Fruit fly (Drosophila melanogaster): ENCODE measurements around the gene mira.

mira gene

dm6 chr3R:19908863-19909343 is 26.0 kb downstream of the mira start:
- TF ChIP-seq mirr (GFP tag; optimal IDR thresholded peaks at IDR 0.05): peak; percentile 10
- TF ChIP-seq pfk (GFP tag; optimal IDR thresholded peaks at IDR 0.05): no peak
- TF ChIP-seq CHES-1-like (GFP tag; optimal IDR thresholded peaks at IDR 0.05): peak; percentile 67
- TF ChIP-seq Rfx (GFP tag; IDR thresholded peaks at IDR 0.05): peak; percentile 93
- TF ChIP-seq CG11723 (GFP tag; optimal IDR thresholded peaks at IDR 0.05): peak; percentile 38
- peak; percentile 37 for TF ChIP-seq CG13624 (GFP tag; optimal IDR thresholded peaks at IDR 0.05)
- TF ChIP-seq ERR (GFP tag; optimal IDR thresholded peaks at IDR 0.05): peak; percentile 14
- peak; percentile 86 for TF ChIP-seq stc (GFP tag; IDR thresholded peaks at IDR 0.05)
- TF ChIP-seq Taf1 (GFP tag; IDR thresholded peaks at IDR 0.05): peak; percentile 59
- peak; percentile 56 for TF ChIP-seq CG8359 (GFP tag; optimal IDR thresholded peaks at IDR 0.05; ENCODE audit: borderline replicate concordance)
- TF ChIP-seq Lim3 (GFP tag; IDR thresholded peaks at IDR 0.05): peak; percentile 66
- peak; percentile 56 for TF ChIP-seq croc (GFP tag; conservative IDR thresholded peaks at IDR 0.05)
- peak; percentile 78 for TF ChIP-seq CG8944 (GFP tag; optimal IDR thresholded peaks at IDR 0.05)
- peak; percentile 27; the same call in 1 of the 2 replicates for TF ChIP-seq sens-2 (GFP tag; IDR thresholded peaks at IDR 0.05)
- peak; percentile 71 for TF ChIP-seq CrebB (tag; optimal IDR thresholded peaks at IDR 0.05)
- peak in 1 of 2 experiments; percentile 16 for TF ChIP-seq Hr78 (GFP tag; optimal IDR thresholded peaks at IDR 0.05)
- TF ChIP-seq CG31224 (GFP tag; IDR thresholded peaks at IDR 0.05): peak; percentile 79
- peak; percentile 81 for TF ChIP-seq CG8089 (GFP tag; optimal IDR thresholded peaks at IDR 0.05)
- TF ChIP-seq CG4424 (GFP tag; optimal IDR thresholded peaks at IDR 0.05): peak; percentile 82
- peak; percentile 79 for TF ChIP-seq ranshi (GFP tag; IDR thresholded peaks at IDR 0.05)
- TF ChIP-seq phol (tag; optimal IDR thresholded peaks at IDR 0.05): peak; percentile 76
- peak; percentile 91 for TF ChIP-seq CG32532 (GFP tag; IDR thresholded peaks at IDR 0.05)
- TF ChIP-seq ems (GFP tag; optimal IDR thresholded peaks at IDR 0.05): peak; percentile 76
- TF ChIP-seq CG12071 (GFP tag; optimal IDR thresholded peaks at IDR 0.05): peak; percentile 87
- TF ChIP-seq HHEX (GFP tag; optimal IDR thresholded peaks at IDR 0.05): peak; percentile 78
- TF ChIP-seq ci (GFP tag; IDR thresholded peaks at IDR 0.05): peak; percentile 95
- peak; percentile 70 for TF ChIP-seq pb (GFP tag; optimal IDR thresholded peaks at IDR 0.05)
- peak; percentile 28 for TF ChIP-seq tup (GFP tag; optimal IDR thresholded peaks at IDR 0.05)
- peak; percentile 78 for TF ChIP-seq CG10979 (tag; optimal IDR thresholded peaks at IDR 0.05)
- peak; percentile 38 for TF ChIP-seq Nf-YB (GFP tag; optimal IDR thresholded peaks at IDR 0.05)
- peak; percentile 87 for TF ChIP-seq gro (GFP tag; optimal IDR thresholded peaks at IDR 0.05)
- TF ChIP-seq pnt (GFP tag; optimal IDR thresholded peaks at IDR 0.05): peak; percentile 69
- peak; percentile 69 for TF ChIP-seq cato (GFP tag; optimal IDR thresholded peaks at IDR 0.05; ENCODE audit: borderline replicate concordance)
- 0 out of 2 replicates have a peak, but pooled peaks have one; percentile 23 for TF ChIP-seq CkIIα-i1 (GFP tag; IDR thresholded peaks at IDR 0.05)
- TF ChIP-seq odd (GFP tag; optimal IDR thresholded peaks at IDR 0.05): peak; percentile 79
- no peak for TF ChIP-seq br (optimal IDR thresholded peaks at IDR 0.05)
- TF ChIP-seq CG34376 (GFP tag; optimal IDR thresholded peaks at IDR 0.05): peak; percentile 83
- TF ChIP-seq CG31441 (GFP tag; IDR thresholded peaks at IDR 0.05): peak; percentile 75; the same call in 1 of the 2 replicates
- peak; percentile 83 for TF ChIP-seq CG30403 (GFP tag; optimal IDR thresholded peaks at IDR 0.05)
- TF ChIP-seq CG1024 (GFP tag; IDR thresholded peaks at IDR 0.05): peak; percentile 68; the same call in 1 of the 2 replicates
- peak; percentile 82 for TF ChIP-seq H15 (GFP tag; IDR thresholded peaks at IDR 0.05)
- no peak for TF ChIP-seq Kr (GFP tag; optimal IDR thresholded peaks at IDR 0.05)
- peak; percentile 69 for TF ChIP-seq CG10959 (GFP tag; IDR thresholded peaks at IDR 0.05)
- peak; percentile 81 for TF ChIP-seq CG12659 (GFP tag; optimal IDR thresholded peaks at IDR 0.05)
- TF ChIP-seq CG13123 (GFP tag; optimal IDR thresholded peaks at IDR 0.05): peak; percentile 65
- peak; percentile 80 for TF ChIP-seq CG16863 (GFP tag; optimal IDR thresholded peaks at IDR 0.05)
- TF ChIP-seq Doc3 (GFP tag; IDR thresholded peaks at IDR 0.05; ENCODE audit: partially characterized antibody): no peak
- TF ChIP-seq CG2129 (GFP tag; IDR thresholded peaks at IDR 0.05; ENCODE audit: partially characterized antibody): no peak
- peak; percentile 59; the same call in 1 of the 2 replicates for TF ChIP-seq CG17612 (GFP tag; IDR thresholded peaks at IDR 0.05)
- TF ChIP-seq lbe (GFP tag; optimal IDR thresholded peaks at IDR 0.05): peak; percentile 42
- peak; percentile 57; the same call in 1 of the 3 replicates for TF ChIP-seq CG6175 (GFP tag; IDR thresholded peaks at IDR 0.05)
